Worm (Caenorhabditis elegans): Measurements from ENCODE around the gene zip-8.

ce11 chrIII:6525557-6525956 lies 46.8 kb downstream of the zip-8 start, which contains the start of gene oig-1:
- TF ChIP-seq ham-2 (GFP tag; optimal IDR thresholded peaks at IDR 0.05) (no peak), mep-1 (tag; optimal IDR thresholded peaks at IDR 0.05) (no peak), unc-62 (GFP tag; optimal IDR thresholded peaks at IDR 0.05) (no peak), ztf-11 (tag; optimal IDR thresholded peaks at IDR 0.05) (no peak), lin-13 (tag; optimal IDR thresholded peaks at IDR 0.05) (no peak), nhr-76 (tag; optimal IDR thresholded peaks at IDR 0.05) (no peak), pha-4 (tag; optimal IDR thresholded peaks at IDR 0.05) (no peak), lin-32 (GFP tag; optimal IDR thresholded peaks at IDR 0.05) (no peak)

Data from whole organism, mixed stage, embryonic.